Worm (Caenorhabditis elegans): ENCODE results near the gene R11D1.10.

The R11D1.10 gene

ce11 chrV:12711999-12712398, 17.3 kb upstream of the R11D1.10 start, which contains the start of gene R11D1.3:
R11D1.3 (minus strand) TSS chrV:12712099.
- TF ChIP-seq ceh-30 (tag; optimal IDR thresholded peaks at IDR 0.05) (no peak), ceh-31 (tag; optimal IDR thresholded peaks at IDR 0.05) (no peak), ceh-14 (tag; optimal IDR thresholded peaks at IDR 0.05) (no peak), lin-11 (tag; optimal IDR thresholded peaks at IDR 0.05) (no peak), nhr-11 (tag; optimal IDR thresholded peaks at IDR 0.05) (no peak), fax-1 (tag; optimal IDR thresholded peaks at IDR 0.05) (no peak), che-1 (tag; optimal IDR thresholded peaks at IDR 0.05) (no peak), pag-3 (tag; optimal IDR thresholded peaks at IDR 0.05; ENCODE audit: borderline replicate concordance) (no peak), zip-5 (tag; optimal IDR thresholded peaks at IDR 0.05) (no peak), pha-2 (tag; optimal IDR thresholded peaks at IDR 0.05) (no peak), ceh-24 (tag; optimal IDR thresholded peaks at IDR 0.05) (no peak), gmeb-2 (tag; optimal IDR thresholded peaks at IDR 0.05) (no peak), sdc-2 (tag; optimal IDR thresholded peaks at IDR 0.05) (no peak), ceh-45 (GFP tag; IDR thresholded peaks at IDR 0.05) (no peak), hlh-15 (tag; optimal IDR thresholded peaks at IDR 0.05) (no peak), sox-2 (GFP tag; IDR thresholded peaks at IDR 0.05) (no peak), K02D7.2 (tag; optimal IDR thresholded peaks at IDR 0.05) (no peak), unc-42 (tag; optimal IDR thresholded peaks at IDR 0.05) (no peak), ceh-34 (tag; optimal IDR thresholded peaks at IDR 0.05) (no peak)

ce11 chrV:12714120-12714519, 15.2 kb upstream of the R11D1.10 start, which contains the start of gene R11D1.4:
R11D1.4 (minus strand) TSS chrV:12714220.
- TF ChIP-seq ceh-45 (GFP tag; IDR thresholded peaks at IDR 0.05) (no peak), elt-2 (tag; optimal IDR thresholded peaks at IDR 0.05) (no peak), ets-4 (tag; optimal IDR thresholded peaks at IDR 0.05) (no peak), gmeb-2 (tag; optimal IDR thresholded peaks at IDR 0.05) (no peak), mec-3 (tag; optimal IDR thresholded peaks at IDR 0.05; ENCODE audit: borderline replicate concordance) (no peak), K09A11.1 (tag; optimal IDR thresholded peaks at IDR 0.05; ENCODE audit: insufficient read depth) (no peak), pax-1 (tag; optimal IDR thresholded peaks at IDR 0.05) (no peak), fkh-6 (tag; optimal IDR thresholded peaks at IDR 0.05) (no peak), pros-1 (tag; optimal IDR thresholded peaks at IDR 0.05) (no peak), ceh-18 (tag; optimal IDR thresholded peaks at IDR 0.05) (no peak), lim-6 (tag; optimal IDR thresholded peaks at IDR 0.05) (no peak), ceh-9 (tag; optimal IDR thresholded peaks at IDR 0.05) (no peak), ceh-6 (GFP tag; optimal IDR thresholded peaks at IDR 0.05) (no peak), unc-3 (GFP tag; conservative IDR thresholded peaks at IDR 0.05) (no peak), unc-3 (tag; optimal IDR thresholded peaks at IDR 0.05) (no peak), ztf-16 (tag; optimal IDR thresholded peaks at IDR 0.05) (no peak), sox-2 (GFP tag; IDR thresholded peaks at IDR 0.05) (no peak), ref-2 (tag; optimal IDR thresholded peaks at IDR 0.05) (no peak), ceh-19 (GFP tag; optimal IDR thresholded peaks at IDR 0.05) (no peak), hlh-6 (tag; optimal IDR thresholded peaks at IDR 0.05) (no peak), hlh-30 (tag; optimal IDR thresholded peaks at IDR 0.05; ENCODE audit: insufficient read depth) (no peak)

ce11 chrV:12716447-12716846, 12.9 kb upstream of the R11D1.10 start, which contains the start of gene str-178:
str-178 (minus strand) TSS chrV:12716547.
- TF ChIP-seq eyg-1 (tag; optimal IDR thresholded peaks at IDR 0.05) (no peak), pha-4 (tag; optimal IDR thresholded peaks at IDR 0.05) (no peak), odd-2 (tag; optimal IDR thresholded peaks at IDR 0.05) (no peak), tbx-7 (tag; optimal IDR thresholded peaks at IDR 0.05) (no peak), K02D7.2 (tag; optimal IDR thresholded peaks at IDR 0.05) (no peak), nhr-232 (tag; optimal IDR thresholded peaks at IDR 0.05) (no peak), hlh-15 (tag; optimal IDR thresholded peaks at IDR 0.05) (no peak), hlh-6 (tag; optimal IDR thresholded peaks at IDR 0.05) (no peak)
